Fruit fly (Drosophila melanogaster): ENCODE measurements around the gene CG8188.
A peak's percentile ranks its signal among the peaks of the same experiment; 100 is the strongest.

The CG8188 gene

dm6 chrX:17733698-17734248 is 30.9 kb upstream of the CG8188 start:
- TF ChIP-seq CG8478 (optimal IDR thresholded peaks at IDR 0.05) (no peak), CTCF (optimal IDR thresholded peaks at IDR 0.05) (no peak)

DNA sequence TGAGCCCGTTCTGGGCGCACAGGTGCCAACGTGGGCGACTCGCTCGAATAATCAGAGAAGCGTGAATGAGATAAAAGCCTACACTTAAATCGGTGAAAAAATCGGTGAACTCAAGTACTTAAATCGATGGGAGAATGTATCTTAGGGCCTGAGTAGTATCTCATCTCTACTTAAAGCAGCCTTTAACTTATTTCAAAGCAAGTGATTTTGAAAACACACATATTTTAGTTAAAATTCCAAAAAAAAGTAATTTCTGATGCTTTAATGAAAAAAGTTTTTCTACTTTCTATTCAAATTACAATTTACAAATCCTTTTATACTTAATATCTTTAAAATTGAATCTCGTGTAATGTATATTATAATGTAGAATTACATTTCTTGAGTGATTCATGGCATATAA is 29.9 kb upstream of the CG8188 start:
- TF ChIP-seq CG8478 (optimal IDR thresholded peaks at IDR 0.05) (no peak), CTCF (optimal IDR thresholded peaks at IDR 0.05) (no peak)

DNA sequence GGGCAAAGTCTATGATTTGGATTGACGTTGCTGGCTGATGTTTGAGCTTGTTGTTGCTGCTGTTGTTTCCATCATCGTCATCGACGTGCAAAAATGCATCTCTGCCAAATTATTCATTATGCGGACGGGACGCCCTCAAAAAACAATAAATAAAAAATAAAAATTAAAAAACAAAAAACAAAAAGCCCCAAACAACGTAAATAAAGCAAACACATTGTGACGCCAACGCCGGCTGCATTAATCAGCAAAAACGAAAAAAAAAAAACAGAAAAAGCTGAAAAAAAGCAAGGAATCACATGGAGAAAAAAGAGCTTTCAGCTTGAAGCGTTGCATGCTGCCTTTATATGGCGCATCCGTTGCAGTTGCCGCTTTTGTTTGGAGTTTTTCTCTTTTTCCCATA is 29.3 kb upstream of the CG8188 start:
- no peak for TF ChIP-seq CG8478 (optimal IDR thresholded peaks at IDR 0.05)
- no peak for TF ChIP-seq CTCF (optimal IDR thresholded peaks at IDR 0.05)

dm6 chrX:17728338-17728737 is 25.5 kb upstream of the CG8188 start:
- TF ChIP-seq CTCF (optimal IDR thresholded peaks at IDR 0.05) (no peak), CG8478 (optimal IDR thresholded peaks at IDR 0.05) (no peak)

- TF ChIP-seq CG8478 (optimal IDR thresholded peaks at IDR 0.05), result no peak
- no peak for TF ChIP-seq CTCF (optimal IDR thresholded peaks at IDR 0.05)
Observed at dm6 chrX:17726551-17727180, 23.8 kb upstream of the CG8188 start.

- TF ChIP-seq CG8478 (optimal IDR thresholded peaks at IDR 0.05), result no peak
Observed at dm6 chrX:17725937-17726489, 23.2 kb upstream of the CG8188 start.

DNA sequence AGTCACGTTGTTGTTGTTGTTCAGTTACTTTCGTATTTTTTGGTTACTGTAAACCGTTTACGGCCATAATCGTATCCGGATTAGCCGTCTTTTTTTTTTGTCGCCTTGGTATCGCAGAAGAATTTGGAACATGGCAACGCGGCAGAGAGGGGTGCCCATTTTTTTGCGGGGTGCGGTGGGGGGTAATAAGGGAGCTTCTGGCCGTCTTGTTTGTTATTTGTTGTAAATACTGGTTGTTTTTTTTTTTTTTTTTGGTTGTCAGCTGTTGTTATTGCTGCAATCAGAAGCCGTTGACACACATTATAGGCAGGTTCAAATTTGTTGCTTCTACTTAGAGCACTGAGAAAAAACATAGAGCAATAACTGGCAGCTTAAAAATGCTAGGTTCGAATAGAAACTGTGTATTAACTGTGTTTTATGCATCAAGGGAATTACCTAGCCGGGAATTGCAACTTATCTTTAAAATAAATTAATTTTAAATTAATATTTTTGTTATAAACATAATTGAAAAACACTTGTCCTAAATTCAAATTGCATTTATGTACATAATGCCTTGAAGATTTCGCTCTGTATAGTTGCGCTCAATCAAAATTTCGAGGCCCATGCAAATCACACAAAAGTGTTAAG is 21.6 kb upstream of the CG8188 start:
- TF ChIP-seq CTCF (optimal IDR thresholded peaks at IDR 0.05) (no peak), CG8478 (optimal IDR thresholded peaks at IDR 0.05) (no peak)

dm6 chrX:17722912-17723311 is 20.1 kb upstream of the CG8188 start:
- TF ChIP-seq CTCF (optimal IDR thresholded peaks at IDR 0.05) (no peak), CG8478 (optimal IDR thresholded peaks at IDR 0.05) (no peak)

dm6 chrX:17720261-17721052 is 17.6 kb upstream of the CG8188 start:
- TF ChIP-seq CG8478 (optimal IDR thresholded peaks at IDR 0.05), result no peak
- peak; percentile 92 for TF ChIP-seq CTCF (optimal IDR thresholded peaks at IDR 0.05)

- TF ChIP-seq CTCF (optimal IDR thresholded peaks at IDR 0.05), result no peak
- no peak for TF ChIP-seq CG8478 (optimal IDR thresholded peaks at IDR 0.05)
Observed at dm6 chrX:17718927-17719691, 16.3 kb upstream of the CG8188 start.

DNA sequence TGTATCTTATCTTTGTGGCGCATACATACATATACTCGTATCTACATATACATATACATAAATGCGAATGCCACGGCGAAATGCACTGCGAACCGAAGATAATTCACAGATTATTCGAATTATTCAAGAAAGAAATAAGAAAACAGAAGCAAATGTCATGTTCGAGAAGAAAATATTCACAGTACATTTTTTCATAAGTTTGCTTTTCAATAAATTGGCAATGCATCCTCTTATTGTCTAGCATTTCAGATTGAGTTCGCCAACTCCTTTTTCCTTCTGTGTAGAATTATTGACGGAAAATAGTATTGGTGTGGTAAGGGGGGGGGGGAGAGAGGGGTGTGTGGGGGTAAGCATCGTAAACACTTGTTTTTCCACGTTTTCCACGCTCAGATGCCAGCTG is 15.6 kb upstream of the CG8188 start:
- no peak for TF ChIP-seq CTCF (optimal IDR thresholded peaks at IDR 0.05)

- TF ChIP-seq CTCF (optimal IDR thresholded peaks at IDR 0.05), result no peak
Observed at dm6 chrX:17716814-17717565, 14.2 kb upstream of the CG8188 start.

DNA sequence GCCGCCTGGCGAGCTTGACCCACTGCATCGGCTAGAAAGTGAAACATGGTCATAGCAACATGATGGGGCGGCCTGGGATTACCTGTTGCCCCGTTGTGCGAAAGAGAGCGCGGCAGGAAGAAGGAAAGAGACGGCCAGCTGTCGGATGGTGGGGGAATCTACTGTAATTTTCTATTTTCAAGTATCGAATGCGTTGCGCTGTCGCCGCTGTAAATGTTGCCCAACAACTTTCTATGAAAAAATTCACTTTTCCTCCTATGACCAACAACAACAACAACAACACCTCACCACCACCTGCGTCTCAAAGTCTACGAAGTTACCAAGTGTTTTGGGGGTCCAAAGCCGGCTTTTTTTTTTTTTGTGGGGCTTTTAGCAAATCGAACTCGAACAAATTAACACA is 12.2 kb upstream of the CG8188 start:
- TF ChIP-seq CG8478 (optimal IDR thresholded peaks at IDR 0.05) (no peak), CTCF (optimal IDR thresholded peaks at IDR 0.05) (no peak)

- no peak for TF ChIP-seq CG8478 (optimal IDR thresholded peaks at IDR 0.05)
- TF ChIP-seq CTCF (optimal IDR thresholded peaks at IDR 0.05), result no peak
Observed at dm6 chrX:17713740-17714135, 10.9 kb upstream of the CG8188 start.

All from S2 (cell line).